Worm (Caenorhabditis elegans) whole organism, L3 larva: ENCODE data around the gene T01C1.4.

ENCODE experiments used
- R02D3.7 ChIP-seq: fragments of 150-350 bp; optimal IDR thresholded peaks from 2 replicates; lab custom pipeline; 2014; ENCODE audit warnings: missing biosample characterization, missing genetic modification characterization
- aly-2 ChIP-seq: fragments of 150-350 bp; optimal IDR thresholded peaks from 2 replicates; lab custom pipeline; 2014; ENCODE audit warnings: missing biosample characterization, missing genetic modification characterization
- ama-1 ChIP-seq: fragments of 150-350 bp; optimal IDR thresholded peaks from 2 replicates; lab custom pipeline; 2018
- ceh-28 ChIP-seq: fragments of 150-350 bp; optimal IDR thresholded peaks from 2 replicates; lab custom pipeline; 2014; ENCODE audit warnings: missing biosample characterization, missing genetic modification reagents, missing genetic modification characterization
- daf-12 ChIP-seq: fragments of 150-350 bp; optimal IDR thresholded peaks from 2 replicates; lab custom pipeline; 2014; ENCODE audit warnings: missing biosample characterization, missing genetic modification reagents, missing genetic modification characterization
- egl-27 ChIP-seq: sonication (generic microtip); optimal IDR thresholded peaks from 4 replicates; lab custom pipeline; 2017; ENCODE audit warnings: missing biosample characterization, missing genetic modification reagents, missing genetic modification characterization
- elt-1 ChIP-seq: fragments of 150-350 bp; optimal IDR thresholded peaks from 2 replicates; lab custom pipeline; 2014; ENCODE audit warnings: missing biosample characterization, missing genetic modification characterization
- elt-2 ChIP-seq: sonication (generic microtip); optimal IDR thresholded peaks from 2 replicates; lab custom pipeline; 2016; ENCODE audit warnings: missing genetic modification reagents, mild to moderate bottlenecking, missing genetic modification characterization, missing compliant biosample characterization
- elt-3 ChIP-seq, 3 experiments: fragments of 150-350 bp in 1 of 3; sonication (generic microtip) in 2 of 3; optimal IDR thresholded peaks; 2 replicates in 2 of 3; 4 replicates in 1 of 3; lab custom pipeline; 2014 to 2017; ENCODE audit warnings: missing biosample characterization in 3 of 3, missing genetic modification characterization in 3 of 3
- eor-1 ChIP-seq, 2 experiments: fragments of 150-350 bp; optimal IDR thresholded peaks; 2 replicates each; lab custom pipeline; 2014 to 2018; ENCODE audit warnings: missing biosample characterization in 2 of 2, missing genetic modification characterization in 2 of 2
- fkh-10 ChIP-seq: sonication (generic microtip); optimal IDR thresholded peaks from 2 replicates; lab custom pipeline; 2017; ENCODE audit warnings: missing biosample characterization, missing genetic modification reagents, missing genetic modification characterization
- fos-1 ChIP-seq: fragments of 150-350 bp; optimal IDR thresholded peaks from 2 replicates; lab custom pipeline; 2014; ENCODE audit warnings: missing biosample characterization, missing genetic modification characterization
- hmg-11 ChIP-seq: sonication (generic microtip); optimal IDR thresholded peaks from 2 replicates; lab custom pipeline; 2016; ENCODE audit warnings: missing genetic modification characterization, missing compliant biosample characterization
- jun-1 ChIP-seq: fragments of 150-350 bp; optimal IDR thresholded peaks from 2 replicates; lab custom pipeline; 2014; ENCODE audit warnings: missing biosample characterization, missing genetic modification reagents, missing genetic modification characterization
- lin-15B ChIP-seq: fragments of 150-350 bp; optimal IDR thresholded peaks from 2 replicates; lab custom pipeline; 2014; ENCODE audit warnings: missing biosample characterization, missing genetic modification characterization
- lin-39 ChIP-seq: fragments of 150-350 bp; optimal IDR thresholded peaks from 2 replicates; lab custom pipeline; 2018; ENCODE audit warnings: missing biosample characterization, missing genetic modification reagents, missing genetic modification characterization
- lsy-12 ChIP-seq: sonication (generic microtip); optimal IDR thresholded peaks from 2 replicates; lab custom pipeline; 2016; ENCODE audit warnings: mild to moderate bottlenecking, missing genetic modification characterization, missing compliant biosample characterization
- mdl-1 ChIP-seq: fragments of 150-350 bp; optimal IDR thresholded peaks from 2 replicates; lab custom pipeline; 2014; ENCODE audit warnings: missing biosample characterization, missing genetic modification characterization
- nfya-1 ChIP-seq: sonication (generic microtip); optimal IDR thresholded peaks from 2 replicates; lab custom pipeline; 2017; ENCODE audit warnings: missing genetic modification characterization, mild to moderate bottlenecking, missing compliant biosample characterization, antibody characterized with exemption, moderate library complexity; ENCODE audit not compliant: insufficient read depth
- nhr-11 ChIP-seq: fragments of 150-350 bp; optimal IDR thresholded peaks from 2 replicates; lab custom pipeline; 2014; ENCODE audit warnings: missing biosample characterization, missing genetic modification characterization
- nhr-12 ChIP-seq: fragments of 150-350 bp; optimal IDR thresholded peaks from 2 replicates; lab custom pipeline; 2014; ENCODE audit warnings: missing biosample characterization, missing genetic modification characterization
- nhr-23 ChIP-seq: fragments of 150-350 bp; optimal IDR thresholded peaks from 2 replicates; lab custom pipeline; 2014; ENCODE audit warnings: missing biosample characterization, missing genetic modification reagents, missing genetic modification characterization
- nhr-25 ChIP-seq: sonication (generic microtip); optimal IDR thresholded peaks from 2 replicates; lab custom pipeline; 2017; ENCODE audit warnings: missing biosample characterization, missing genetic modification characterization
- nhr-28 ChIP-seq: fragments of 150-350 bp; optimal IDR thresholded peaks from 2 replicates; lab custom pipeline; 2014; ENCODE audit warnings: missing biosample characterization, missing genetic modification characterization
- nhr-43 ChIP-seq: sonication (generic microtip); optimal IDR thresholded peaks from 2 replicates; lab custom pipeline; 2016; ENCODE audit warnings: mild to moderate bottlenecking, missing genetic modification characterization, missing compliant biosample characterization; ENCODE audit not compliant: poor library complexity, severe bottlenecking
- nhr-67 ChIP-seq: fragments of 150-350 bp; optimal IDR thresholded peaks from 2 replicates; lab custom pipeline; 2014; ENCODE audit warnings: missing biosample characterization, missing genetic modification characterization
- nhr-76 ChIP-seq: fragments of 150-350 bp; sonication (generic microtip); optimal IDR thresholded peaks from 5 replicates; lab custom pipeline; 2014; ENCODE audit warnings: missing biosample characterization, missing genetic modification characterization
- nhr-77 ChIP-seq: fragments of 150-350 bp; optimal IDR thresholded peaks from 2 replicates; lab custom pipeline; 2014; ENCODE audit warnings: missing biosample characterization, missing genetic modification characterization
- pha-4 ChIP-seq: fragments of 150-350 bp; optimal IDR thresholded peaks from 2 replicates; lab custom pipeline; 2014; ENCODE audit warnings: missing biosample characterization, missing genetic modification reagents, missing genetic modification characterization
- pqm-1 ChIP-seq: fragments of 150-350 bp; optimal IDR thresholded peaks from 2 replicates; lab custom pipeline; 2017; ENCODE audit warnings: missing biosample characterization, missing genetic modification characterization, inconsistent platforms
- sea-2 ChIP-seq: fragments of 150-350 bp; sonication (generic microtip); optimal IDR thresholded peaks from 4 replicates; lab custom pipeline; 2014; ENCODE audit warnings: missing biosample characterization, missing genetic modification reagents, missing genetic modification characterization
- snpc-4 ChIP-seq: fragments of 150-350 bp; optimal IDR thresholded peaks from 2 replicates; lab custom pipeline; 2014; ENCODE audit warnings: missing biosample characterization, missing genetic modification characterization
- tbx-2 ChIP-seq: sonication (generic microtip); optimal IDR thresholded peaks from 2 replicates; lab custom pipeline; 2016; ENCODE audit warnings: mild to moderate bottlenecking, missing genetic modification characterization, missing compliant biosample characterization
- unc-39 ChIP-seq: sonication (generic microtip); optimal IDR thresholded peaks from 4 replicates; lab custom pipeline; 2017; ENCODE audit warnings: missing biosample characterization, missing genetic modification characterization
- unc-62 ChIP-seq: fragments of 150-350 bp; sonication (generic microtip); optimal IDR thresholded peaks from 4 replicates; lab custom pipeline; 2014; ENCODE audit warnings: missing biosample characterization, missing genetic modification reagents, missing genetic modification characterization
- ztf-11 ChIP-seq: fragments of 150-350 bp; optimal IDR thresholded peaks from 2 replicates; lab custom pipeline; 2014; ENCODE audit warnings: missing biosample characterization, missing genetic modification characterization

The T01C1.4 gene

DNA sequence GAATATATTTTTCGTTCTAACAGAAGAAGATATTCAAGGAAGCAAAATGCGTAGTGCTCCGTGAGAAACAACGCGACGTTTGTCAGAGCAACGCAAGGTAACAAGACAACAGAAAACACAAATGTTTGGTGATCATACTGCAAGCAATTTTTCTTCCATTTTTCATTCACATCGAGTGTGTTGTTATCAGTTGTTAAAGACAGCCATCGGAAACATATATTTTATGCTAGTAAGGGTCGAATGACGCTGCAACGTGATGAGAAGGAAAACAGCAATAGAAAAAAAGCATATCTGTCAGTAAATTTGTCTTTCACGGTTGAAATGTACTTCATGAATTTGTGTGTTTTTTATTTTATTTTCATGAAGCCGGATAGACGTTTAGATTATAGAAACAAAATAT is 31.2 kb upstream of the T01C1.4 start:
- peak; percentile 19 for TF ChIP-seq pqm-1 (tag; lab: Kevin White, UChicago)
- TF ChIP-seq elt-1 (tag; lab: Kevin White, UChicago), result no peak
- peak; percentile 39 for TF ChIP-seq elt-2 (tag; lab: Kevin White, UChicago)
- TF ChIP-seq egl-27 (tag; lab: Kevin White, UChicago), result no peak

- TF ChIP-seq nhr-43 (tag; lab: Kevin White, UChicago) (no peak), nhr-67 (tag; lab: Kevin White, UChicago) (no peak), jun-1 (tag; lab: Kevin White, UChicago) (no peak), lin-15B (tag; lab: Kevin White, UChicago) (no peak), ama-1 (lab: Kevin White, UChicago) (no peak), nhr-76 (tag; lab: Kevin White, UChicago) (no peak), hmg-11 (no peak), elt-2 (tag; lab: Kevin White, UChicago) (no peak), lin-39 (no peak), ztf-11 (tag; lab: Kevin White, UChicago) (no peak), aly-2 (tag; lab: Kevin White, UChicago) (no peak), eor-1 (tag; optimal IDR thresholded peaks at IDR 0.05; lab: Kevin White, UChicago) (no peak), snpc-4 (tag; lab: Kevin White, UChicago) (no peak), nfya-1 (tag; lab: Kevin White, UChicago) (no peak), fkh-10 (GFP tag; lab: Kevin White, UChicago) (no peak), unc-62 (GFP tag; lab: Kevin White, UChicago) (no peak), ceh-28 (no peak)
Observed at ce11 chrX:10746388-10746787, 29.5 kb upstream of the T01C1.4 start, which contains the start of gene R07A4.2. R07A4.2 (minus strand) TSS chrX:10746488.

DNA sequence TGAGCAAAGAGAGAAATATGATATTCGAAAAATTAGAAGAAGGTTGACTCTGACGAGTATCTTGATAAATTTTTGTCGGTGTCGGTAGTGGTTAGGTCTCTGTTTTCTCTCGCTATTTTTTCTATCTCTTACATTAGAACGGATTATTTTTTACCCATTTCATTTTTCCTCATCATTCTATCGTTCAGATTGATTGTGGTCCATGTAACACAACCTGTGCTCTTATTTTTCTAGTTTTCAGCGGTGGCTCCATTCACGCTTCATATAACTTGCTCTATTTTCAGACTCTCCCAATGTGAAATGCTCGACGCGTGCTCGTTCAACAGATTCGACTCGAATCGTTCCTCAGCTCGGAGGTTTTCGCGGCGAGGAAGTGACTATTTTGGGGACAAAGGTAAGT is 17.1 kb upstream of the T01C1.4 start, which contains the start of gene egl-36:
Gene egl-36 (plus strand): TSS at position 301 of the 400 bp plus-strand sequence.
- no peak for TF ChIP-seq eor-1 (tag; optimal IDR thresholded peaks at IDR 0.05; lab: Kevin White, UChicago)
- TF ChIP-seq elt-3 (tag; optimal IDR thresholded peaks at IDR 0.05; lab: Kevin White, UChicago), result no peak
- TF ChIP-seq nhr-77 (tag; lab: Kevin White, UChicago), result no peak
- TF ChIP-seq aly-2 (tag; lab: Kevin White, UChicago), result no peak
- TF ChIP-seq nhr-43 (tag; lab: Kevin White, UChicago), result no peak
- TF ChIP-seq nhr-28 (tag; lab: Kevin White, UChicago), result no peak
- no peak for TF ChIP-seq lsy-12
- no peak for TF ChIP-seq tbx-2
- TF ChIP-seq ztf-11 (tag; lab: Kevin White, UChicago), result no peak
- TF ChIP-seq nhr-25, result no peak
- no peak for TF ChIP-seq sea-2 (GFP tag; lab: Kevin White, UChicago)
- no peak for TF ChIP-seq nhr-12 (tag; lab: Kevin White, UChicago)
- no peak for TF ChIP-seq hmg-11
- no peak for TF ChIP-seq pqm-1 (tag; lab: Kevin White, UChicago)
- no peak for TF ChIP-seq unc-39
- no peak for TF ChIP-seq mdl-1 (tag; lab: Kevin White, UChicago)
- no peak for TF ChIP-seq daf-12 (tag; lab: Kevin White, UChicago)
- no peak for TF ChIP-seq jun-1 (tag; lab: Kevin White, UChicago)

DNA sequence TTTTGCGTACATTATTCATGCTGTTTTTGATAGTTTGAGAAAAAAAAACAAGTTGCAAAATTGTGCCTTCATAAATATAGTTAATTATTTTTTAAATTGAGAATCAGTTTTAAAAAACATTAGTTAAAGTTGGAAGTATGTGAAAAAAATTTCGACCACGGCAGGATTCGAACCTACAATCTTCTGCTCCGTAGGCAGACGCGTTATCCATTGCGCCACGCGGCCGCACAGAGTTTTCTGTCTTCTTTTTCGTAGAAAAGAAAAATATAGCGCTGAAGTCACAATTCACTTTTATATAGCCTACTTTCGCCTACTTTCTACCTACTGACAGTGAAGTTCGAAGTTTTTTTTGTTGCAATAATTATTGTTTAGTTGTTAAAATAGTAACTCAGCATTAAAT is 14.9 kb upstream of the T01C1.4 start:
- no peak for TF ChIP-seq R02D3.7 (tag; lab: Kevin White, UChicago)
- TF ChIP-seq nhr-11 (tag; lab: Kevin White, UChicago), result no peak
- peak; percentile 22 for TF ChIP-seq nfya-1 (tag; lab: Kevin White, UChicago)
- TF ChIP-seq pha-4 (tag; lab: Kevin White, UChicago), result no peak
- no peak for TF ChIP-seq nhr-76 (tag; lab: Kevin White, UChicago)
- peak; percentile 46 for TF ChIP-seq elt-2 (tag; lab: Kevin White, UChicago)

- TF ChIP-seq nhr-23 (tag; lab: Kevin White, UChicago) (no peak), mdl-1 (tag; lab: Kevin White, UChicago) (no peak), ama-1 (lab: Kevin White, UChicago) (no peak), lin-39 (no peak), elt-3 (tag; optimal IDR thresholded peaks at IDR 0.05; lab: Kevin White, UChicago) (no peak), snpc-4 (tag; lab: Kevin White, UChicago) (no peak), fos-1 (tag; lab: Kevin White, UChicago) (no peak), daf-12 (tag; lab: Kevin White, UChicago) (no peak), lin-15B (tag; lab: Kevin White, UChicago) (no peak), nhr-76 (tag; lab: Kevin White, UChicago) (no peak), nhr-25 (no peak), R02D3.7 (tag; lab: Kevin White, UChicago) (no peak)
Observed at ce11 chrX:10727696-10728095, 10.8 kb upstream of the T01C1.4 start.
